Worm (Caenorhabditis elegans) whole organism, L1 larva: Measurements from ENCODE around the gene cmtr-2.

Experiments used
- C04F5.9 ChIP-seq: sonication (generic microtip); optimal IDR thresholded peaks from 2 replicates; lab custom pipeline; 2016; ENCODE audit warnings: missing genetic modification characterization, missing compliant biosample characterization
- C16A3.4 ChIP-seq: fragments of 150-350 bp; optimal IDR thresholded peaks from 2 replicates; lab custom pipeline; 2014; ENCODE audit warnings: missing biosample characterization, missing genetic modification characterization
- C34B4.2 ChIP-seq: sonication (generic microtip); optimal IDR thresholded peaks from 2 replicates; lab custom pipeline; 2017; ENCODE audit warnings: mild to moderate bottlenecking, missing genetic modification characterization, missing compliant biosample characterization
- F16B12.6 ChIP-seq: fragments of 150-350 bp; optimal IDR thresholded peaks from 2 replicates; lab custom pipeline; 2014; ENCODE audit warnings: missing biosample characterization, missing genetic modification characterization
- aha-1 ChIP-seq: fragments of 150-350 bp; optimal IDR thresholded peaks from 2 replicates; lab custom pipeline; 2014; ENCODE audit warnings: missing biosample characterization, missing genetic modification characterization
- aly-2 ChIP-seq: fragments of 150-350 bp; optimal IDR thresholded peaks from 2 replicates; lab custom pipeline; 2014; ENCODE audit warnings: missing biosample characterization, missing genetic modification characterization
- ama-1 ChIP-seq: fragments of 150-350 bp; optimal IDR thresholded peaks from 2 replicates; lab custom pipeline; 2014
- blmp-1 ChIP-seq: fragments of 150-350 bp; optimal IDR thresholded peaks from 2 replicates; lab custom pipeline; 2014; ENCODE audit warnings: missing biosample characterization, missing genetic modification characterization
- ceh-8 ChIP-seq: fragments of 200-800 bp; sonication (Bioruptor generic); optimal IDR thresholded peaks from 2 replicates; lab custom pipeline; 2018; ENCODE audit warnings: mild to moderate bottlenecking, missing genetic modification characterization, moderate library complexity, missing compliant biosample characterization
- ceh-82 ChIP-seq, 3 experiments: fragments of 150-350 bp in 1 of 3; sonication (generic microtip) in 2 of 3; optimal IDR thresholded peaks; 2 replicates each; lab custom pipeline; 2014 to 2017; ENCODE audit warnings: missing biosample characterization in 3 of 3, missing genetic modification characterization in 3 of 3
- dpl-1 ChIP-seq, 3 experiments: fragments of 150-350 bp in 2 of 3; sonication (generic microtip) in 1 of 3; optimal IDR thresholded peaks; 2 replicates each; lab custom pipeline; 2014 to 2017; ENCODE audit warnings: missing biosample characterization in 3 of 3, missing genetic modification characterization in 3 of 3, missing genetic modification reagents in 3 of 3
- efl-3 ChIP-seq: fragments of 200-800 bp; sonication (Bioruptor generic); optimal IDR thresholded peaks from 2 replicates; lab custom pipeline; 2018; ENCODE audit warnings: mild to moderate bottlenecking, missing genetic modification characterization, missing compliant biosample characterization
- egl-13 ChIP-seq: sonication (generic microtip); optimal IDR thresholded peaks from 2 replicates; lab custom pipeline; 2016; ENCODE audit warnings: missing genotype, missing genetic modification reagents, missing genetic modification characterization, missing compliant biosample characterization
- egl-27 ChIP-seq, 2 experiments: fragments of 150-350 bp in 1 of 2; sonication (generic microtip); optimal IDR thresholded peaks; 3 replicates each; lab custom pipeline; 2017 to 2018; ENCODE audit warnings: missing biosample characterization in 2 of 2, missing genetic modification characterization in 2 of 2, missing genetic modification reagents in 2 of 2
- elt-3 ChIP-seq, 6 experiments: fragments of 150-350 bp in 1 of 6; sonication (generic microtip); optimal IDR thresholded peaks; 2 replicates each; lab custom pipeline; 2017 to 2018; ENCODE audit warnings: missing biosample characterization in 6 of 6, missing genetic modification characterization in 6 of 6, inconsistent platforms in 1 of 6
- fkh-10 ChIP-seq: sonication (generic microtip); optimal IDR thresholded peaks from 2 replicates; lab custom pipeline; 2017; ENCODE audit warnings: missing biosample characterization, missing genetic modification reagents, missing genetic modification characterization
- fkh-4 ChIP-seq: sonication (generic microtip); optimal IDR thresholded peaks from 2 replicates; lab custom pipeline; 2016; ENCODE audit warnings: missing compliant biosample characterization, missing genetic modification characterization, borderline replicate concordance
- fkh-8 ChIP-seq: sonication (generic microtip); optimal IDR thresholded peaks from 2 replicates; lab custom pipeline; 2016; ENCODE audit warnings: mild to moderate bottlenecking, missing genetic modification characterization, missing compliant biosample characterization
- fos-1 ChIP-seq: fragments of 150-350 bp; optimal IDR thresholded peaks from 2 replicates; lab custom pipeline; 2014; ENCODE audit warnings: missing biosample characterization, missing genetic modification characterization
- grh-1 ChIP-seq: fragments of 200-800 bp; sonication (Bioruptor generic); IDR thresholded peaks from 2 replicates; pipeline ENCODE4 v1.3.6; 2022; ENCODE audit warnings: missing genetic modification reagents, missing genetic modification characterization, missing compliant biosample characterization
- hpl-2 ChIP-seq: fragments of 150-350 bp; optimal IDR thresholded peaks from 2 replicates; lab custom pipeline; 2014; ENCODE audit warnings: missing biosample characterization, missing genetic modification reagents, missing genetic modification characterization
- isw-1 ChIP-seq: fragments of 200-800 bp; sonication (Bioruptor generic); IDR thresholded peaks from 2 replicates; pipeline ENCODE4 v1.3.6; 2022; ENCODE audit warnings: missing genetic modification characterization, missing compliant biosample characterization
- jun-1 ChIP-seq: fragments of 150-350 bp; optimal IDR thresholded peaks from 2 replicates; lab custom pipeline; 2014; ENCODE audit warnings: missing biosample characterization, missing genetic modification reagents, missing genetic modification characterization
- lin-14 ChIP-seq: fragments of 200-800 bp; sonication (Bioruptor generic); optimal IDR thresholded peaks from 2 replicates; lab custom pipeline; 2018; ENCODE audit warnings: mild to moderate bottlenecking, missing genetic modification characterization, moderate library complexity, missing compliant biosample characterization
- lin-35 ChIP-seq, 2 experiments: fragments of 150-350 bp; optimal IDR thresholded peaks; 2 replicates each; lab custom pipeline; 2014; ENCODE audit warnings: missing biosample characterization in 2 of 2, missing genetic modification characterization in 2 of 2, missing genetic modification reagents in 2 of 2
- lin-39 ChIP-seq: fragments of 150-350 bp; optimal IDR thresholded peaks from 2 replicates; lab custom pipeline; 2014; ENCODE audit warnings: missing biosample characterization, missing genetic modification reagents, missing genetic modification characterization
- mep-1 ChIP-seq: fragments of 150-350 bp; optimal IDR thresholded peaks from 2 replicates; lab custom pipeline; 2014; ENCODE audit warnings: missing biosample characterization, missing genetic modification characterization
- nhr-19 ChIP-seq: fragments of 200-800 bp; sonication (Bioruptor generic); conservative IDR thresholded peaks from 2 replicates; pipeline ENCODE4 v1.3.6; 2022; ENCODE audit warnings: missing genetic modification characterization, missing compliant biosample characterization
- nhr-20 ChIP-seq: sonication (generic microtip); optimal IDR thresholded peaks from 2 replicates; lab custom pipeline; 2016; ENCODE audit warnings: mild to moderate bottlenecking, missing genetic modification characterization, missing compliant biosample characterization
- nhr-28 ChIP-seq: fragments of 150-350 bp; optimal IDR thresholded peaks from 2 replicates; lab custom pipeline; 2014; ENCODE audit warnings: missing biosample characterization, missing genetic modification characterization
- nhr-47 ChIP-seq: sonication (generic microtip); optimal IDR thresholded peaks from 2 replicates; lab custom pipeline; 2016; ENCODE audit warnings: mild to moderate bottlenecking, missing genetic modification characterization, moderate library complexity, missing compliant biosample characterization
- nhr-71 ChIP-seq: sonication (generic microtip); optimal IDR thresholded peaks from 2 replicates; lab custom pipeline; 2016; ENCODE audit warnings: mild to moderate bottlenecking, missing genetic modification characterization, moderate library complexity, missing compliant biosample characterization
- nhr-76 ChIP-seq: sonication (generic microtip); optimal IDR thresholded peaks from 2 replicates; lab custom pipeline; 2017; ENCODE audit warnings: missing biosample characterization, missing genetic modification characterization
- nhr-77 ChIP-seq: fragments of 150-350 bp; optimal IDR thresholded peaks from 2 replicates; lab custom pipeline; 2014; ENCODE audit warnings: missing biosample characterization, missing genetic modification characterization
- nhr-84 ChIP-seq: sonication (generic microtip); optimal IDR thresholded peaks from 2 replicates; lab custom pipeline; 2017; ENCODE audit warnings: missing biosample characterization, missing genetic modification characterization
- nhr-85 ChIP-seq: sonication (generic microtip); peaks from one replicate; lab custom pipeline; 2016; ENCODE audit warnings: missing genetic modification characterization, inconsistent platforms, missing compliant biosample characterization
- nhr-90 ChIP-seq: sonication (generic microtip); optimal IDR thresholded peaks from 2 replicates; lab custom pipeline; 2016; ENCODE audit warnings: mild to moderate bottlenecking, missing genetic modification characterization, missing compliant biosample characterization; ENCODE audit not compliant: poor library complexity
- pax-3 ChIP-seq: fragments of 200-800 bp; sonication (Bioruptor generic); optimal IDR thresholded peaks from 2 replicates; lab custom pipeline; 2018; ENCODE audit warnings: mild to moderate bottlenecking, missing genetic modification characterization, moderate library complexity, missing compliant biosample characterization
- pqm-1 ChIP-seq: sonication (generic microtip); optimal IDR thresholded peaks from 3 replicates; lab custom pipeline; 2017; ENCODE audit warnings: missing biosample characterization, missing genetic modification characterization
- skn-1 ChIP-seq: fragments of 150-350 bp; optimal IDR thresholded peaks from 2 replicates; lab custom pipeline; 2014; ENCODE audit warnings: missing biosample characterization, missing genetic modification characterization
- snpc-4 ChIP-seq: fragments of 150-350 bp; optimal IDR thresholded peaks from 2 replicates; lab custom pipeline; 2014; ENCODE audit warnings: missing biosample characterization, missing genetic modification characterization
- sup-37 ChIP-seq: fragments of 200-800 bp; sonication (Bioruptor generic); optimal IDR thresholded peaks from 2 replicates; lab custom pipeline; 2018; ENCODE audit warnings: mild to moderate bottlenecking, missing genetic modification characterization, missing compliant biosample characterization
- tbx-2 ChIP-seq: sonication (generic microtip); optimal IDR thresholded peaks from 2 replicates; lab custom pipeline; 2016; ENCODE audit warnings: missing genetic modification characterization, missing compliant biosample characterization
- tlp-1 ChIP-seq: fragments of 150-350 bp; optimal IDR thresholded peaks from 2 replicates; lab custom pipeline; 2014; ENCODE audit warnings: missing biosample characterization, missing genetic modification characterization
- unc-130 ChIP-seq: fragments of 150-350 bp; optimal IDR thresholded peaks from 2 replicates; lab custom pipeline; 2017; ENCODE audit warnings: missing biosample characterization, missing genetic modification characterization, inconsistent platforms
- unc-62 ChIP-seq: fragments of 150-350 bp; optimal IDR thresholded peaks from 2 replicates; lab custom pipeline; 2014; ENCODE audit warnings: missing biosample characterization, missing genetic modification reagents, missing genetic modification characterization
- xbp-1 ChIP-seq: sonication (generic microtip); optimal IDR thresholded peaks from 2 replicates; lab custom pipeline; 2016; ENCODE audit warnings: missing genetic modification characterization, missing compliant biosample characterization
- zip-4 ChIP-seq: fragments of 200-800 bp; sonication (Bioruptor generic); optimal IDR thresholded peaks from 2 replicates; lab custom pipeline; 2018; ENCODE audit warnings: mild to moderate bottlenecking, missing genetic modification characterization, moderate library complexity, missing compliant biosample characterization
- ztf-11 ChIP-seq, 2 experiments: sonication (generic microtip); optimal IDR thresholded peaks; 2 replicates each; lab custom pipeline; 2016 to 2017; ENCODE audit warnings: missing genetic modification characterization in 2 of 2, missing biosample characterization in 1 of 2, missing compliant biosample characterization in 1 of 2
- ztf-4 ChIP-seq: fragments of 150-350 bp; optimal IDR thresholded peaks from 2 replicates; lab custom pipeline; 2014; ENCODE audit warnings: missing biosample characterization, missing genetic modification characterization

Gene cmtr-2

ce11 chrIII:6606022-6606467, 9.2 kb upstream of the cmtr-2 start (continued):
- TF ChIP-seq ceh-8 (GFP tag; lab: Kevin White, UChicago) (peak; percentile 46), pax-3 (peak; percentile 69), C34B4.2 (tag; lab: Kevin White, UChicago) (no peak), pqm-1 (tag; lab: Kevin White, UChicago) (no peak), ztf-11 (tag; optimal IDR thresholded peaks at IDR 0.05; lab: Kevin White, UChicago) (peak in 1 of 2 experiments; percentile 39), jun-1 (tag; lab: Kevin White, UChicago) (peak; percentile 58), tbx-2 (peak; percentile 66), F16B12.6 (peak; percentile 35), isw-1 (GFP tag; lab: Robert Waterston, UW) (peak; percentile 35), grh-1 (no peak), lin-39 (tag; lab: Kevin White, UChicago) (peak; percentile 13), lin-14 (GFP tag; lab: Kevin White, UChicago) (peak; percentile 90), efl-3 (no peak), C04F5.9 (tag; lab: Kevin White, UChicago) (no peak), nhr-47 (peak; percentile 79), unc-130 (tag; lab: Kevin White, UChicago) (peak; percentile 81), xbp-1 (peak; percentile 58), nhr-84 (tag; lab: Kevin White, UChicago) (no peak), nhr-76 (tag; lab: Kevin White, UChicago) (no peak), nhr-71 (peak; percentile 86), egl-27 (tag; optimal IDR thresholded peaks at IDR 0.05; lab: Kevin White, UChicago) (peak in 1 of 2 experiments; percentile 38), fkh-10 (peak; percentile 12), nhr-19 (peak; percentile 89), fkh-8 (tag; lab: Kevin White, UChicago) (peak; percentile 72), nhr-77 (tag; lab: Kevin White, UChicago) (peak; percentile 45), fos-1 (tag; lab: Kevin White, UChicago) (no peak), aly-2 (tag; lab: Kevin White, UChicago) (peak; percentile 90), dpl-1 (GFP tag; optimal IDR thresholded peaks at IDR 0.05; lab: Kevin White, UChicago) (peak; percentile 43 to 66 (median 62)), nhr-28 (tag; lab: Kevin White, UChicago) (no peak), lin-35 (GFP tag; optimal IDR thresholded peaks at IDR 0.05; lab: Kevin White, UChicago) (peak; percentile 75 to 79), C16A3.4 (peak; percentile 30), nhr-85 (tag; lab: Kevin White, UChicago) (peak; percentile 83), mep-1 (tag; lab: Kevin White, UChicago) (peak; percentile 75), nhr-20 (tag; lab: Kevin White, UChicago) (peak; percentile 72), tlp-1 (tag; lab: Kevin White, UChicago) (no peak), ztf-4 (peak; percentile 61), snpc-4 (tag; lab: Kevin White, UChicago) (peak; percentile 56), nhr-90 (tag; lab: Kevin White, UChicago) (peak; percentile 76), fkh-4 (tag; lab: Kevin White, UChicago) (no peak), blmp-1 (tag; lab: Kevin White, UChicago) (peak; percentile 82), hpl-2 (GFP tag; lab: Kevin White, UChicago) (no peak), egl-13 (tag; lab: Kevin White, UChicago) (peak; percentile 7), ceh-82 (tag; optimal IDR thresholded peaks at IDR 0.05; lab: Kevin White, UChicago) (peak; percentile 29 to 61 (median 52)), elt-3 (tag; optimal IDR thresholded peaks at IDR 0.05; lab: Kevin White, UChicago) (peak in 1 of 6 experiments; percentile 56), sup-37 (GFP tag; lab: Kevin White, UChicago) (no peak), aha-1 (no peak), zip-4 (peak; percentile 84), skn-1 (peak; percentile 90), unc-62 (no peak), ama-1 (lab: Kevin White, UChicago) (peak; percentile 77)
